Fruit fly (Drosophila melanogaster): ENCODE results near the gene CG6013.

Gene CG6013

dm6 chr3R:19073002-19073401 is 41.7 kb downstream of the CG6013 start (continued):
- TF ChIP-seq Xrp1 (GFP tag; IDR thresholded peaks at IDR 0.05) (peak; percentile 86), shn (GFP tag; optimal IDR thresholded peaks at IDR 0.05) (no peak), CG5245 (GFP tag; optimal IDR thresholded peaks at IDR 0.05) (no peak)

dm6 chr3R:19074207-19074606 is 42.9 kb downstream of the CG6013 start:
- TF ChIP-seq CG2199 (GFP tag; IDR thresholded peaks at IDR 0.05) = peak; percentile 59; the same call in 1 of the 3 replicates
- TF ChIP-seq lilli (GFP tag; optimal IDR thresholded peaks at IDR 0.05) = no peak
- peak; percentile 28; the same call in 1 of the 2 replicates for TF ChIP-seq CG10366 (GFP tag; IDR thresholded peaks at IDR 0.05)
- TF ChIP-seq Med (GFP tag) = peak; percentile 80
- peak; percentile 37 for TF ChIP-seq vvl (GFP tag; IDR thresholded peaks at IDR 0.05)
- peak; percentile 3 for TF ChIP-seq dmrt99B (tag; optimal IDR thresholded peaks at IDR 0.05)
- TF ChIP-seq zen2 (GFP tag; IDR thresholded peaks at IDR 0.05; ENCODE audit: partially characterized antibody) = no peak
- no peak for TF ChIP-seq unc-4 (GFP tag; IDR thresholded peaks at IDR 0.05; ENCODE audit: partially characterized antibody)
- peak; percentile 17 for TF ChIP-seq CG10979 (tag; optimal IDR thresholded peaks at IDR 0.05)
- TF ChIP-seq hkb (optimal IDR thresholded peaks at IDR 0.05) = no peak
- TF ChIP-seq hkb (GFP tag; IDR thresholded peaks at IDR 0.05) = peak; percentile 62; the same call in 1 of the 2 replicates
- 0 out of 2 replicates have a peak, but pooled peaks have one; percentile 17 for TF ChIP-seq CG6689 (GFP tag; IDR thresholded peaks at IDR 0.05)
- TF ChIP-seq chn (GFP tag; optimal IDR thresholded peaks at IDR 0.05) = peak; percentile 32
- TF ChIP-seq Atf3 (GFP tag; optimal IDR thresholded peaks at IDR 0.05) = no peak
- TF ChIP-seq wor (GFP tag; IDR thresholded peaks at IDR 0.05) = no peak
- no peak for TF ChIP-seq Doc2 (GFP tag; IDR thresholded peaks at IDR 0.05)
- TF ChIP-seq slbo (GFP tag; IDR thresholded peaks at IDR 0.05) = peak; percentile 31; the same call in 1 of the 2 replicates
- peak; percentile 70 for TF ChIP-seq Ets65A (GFP tag)
- peak; percentile 28; the same call in 1 of the 2 replicates for TF ChIP-seq CG32772 (GFP tag; IDR thresholded peaks at IDR 0.05)
- no peak for TF ChIP-seq tgo (GFP tag; IDR thresholded peaks at IDR 0.05)
- TF ChIP-seq ase (GFP tag; IDR thresholded peaks at IDR 0.05) = peak; percentile 54; the same call in 1 of the 3 replicates
- no peak for TF ChIP-seq crp (GFP tag; optimal IDR thresholded peaks at IDR 0.05)
- peak; percentile 41; the same call in 1 of the 3 replicates for TF ChIP-seq otp (GFP tag; IDR thresholded peaks at IDR 0.05)
- no peak for TF ChIP-seq CG11696 (GFP tag; IDR thresholded peaks at IDR 0.05)
- TF ChIP-seq ranshi (GFP tag; IDR thresholded peaks at IDR 0.05) = peak; percentile 34; the same call in 1 of the 2 replicates
- TF ChIP-seq CG11093 (GFP tag; IDR thresholded peaks at IDR 0.05) = no peak
- TF ChIP-seq emc (GFP tag; optimal IDR thresholded peaks at IDR 0.05) = no peak
- no peak for TF ChIP-seq Adf1 (GFP tag; IDR thresholded peaks at IDR 0.05)
- TF ChIP-seq H15 (GFP tag; IDR thresholded peaks at IDR 0.05) = peak; percentile 42; the same call in 1 of the 3 replicates
- no peak for TF ChIP-seq CG13624 (GFP tag; optimal IDR thresholded peaks at IDR 0.05)
- 0 out of 2 replicates have a peak, but pooled peaks have one; percentile 25 for TF ChIP-seq esg (GFP tag; conservative IDR thresholded peaks at IDR 0.05)
- TF ChIP-seq HLH54F (GFP tag; optimal IDR thresholded peaks at IDR 0.05) = no peak
- TF ChIP-seq ttk (GFP tag; IDR thresholded peaks at IDR 0.05) = peak; percentile 37; the same call in 1 of the 2 replicates
- TF ChIP-seq slp2 (GFP tag; optimal IDR thresholded peaks at IDR 0.05) = no peak
- no peak for TF ChIP-seq CG14965 (GFP tag; optimal IDR thresholded peaks at IDR 0.05; ENCODE audit: borderline replicate concordance)
- TF ChIP-seq gcm (GFP tag; optimal IDR thresholded peaks at IDR 0.05) = peak; percentile 26
- TF ChIP-seq CG17328 (GFP tag; IDR thresholded peaks at IDR 0.05) = peak; percentile 64
- peak; percentile 50; the same call in 1 of the 2 replicates for TF ChIP-seq Rx (GFP tag; IDR thresholded peaks at IDR 0.05)
- no peak for TF ChIP-seq Fer3 (tag; optimal IDR thresholded peaks at IDR 0.05)
- peak; percentile 37 for TF ChIP-seq CG1603 (tag; optimal IDR thresholded peaks at IDR 0.05)
- peak; percentile 17 for TF ChIP-seq fd96Cb (tag; optimal IDR thresholded peaks at IDR 0.05)
- TF ChIP-seq CG4360 (GFP tag; IDR thresholded peaks at IDR 0.05) = peak; percentile 50
- TF ChIP-seq Gsc (GFP tag; IDR thresholded peaks at IDR 0.05) = no peak; the same call in 1 of the 2 replicates
- no peak for TF ChIP-seq Stat92E (GFP tag; optimal IDR thresholded peaks at IDR 0.05)
- TF ChIP-seq CG3726 (GFP tag; IDR thresholded peaks at IDR 0.05) = no peak
- TF ChIP-seq CG9609 (GFP tag; optimal IDR thresholded peaks at IDR 0.05) = no peak
- peak; percentile 19 for TF ChIP-seq Xbp1 (GFP tag; optimal IDR thresholded peaks at IDR 0.05)

Measured in whole organism, embryonic.